Worm (Caenorhabditis elegans): Measurements from ENCODE around the gene R52.4.
"Not testable (repeated sequence)": the region's sequence is repeated elsewhere in the genome, so short reads cannot be mapped to it uniquely, and the experiment has no call there.

R52.4 gene

ce11 chrII:2108295-2108694 lies at the start of gene R52.4:
Gene R52.4 (minus strand): TSS chrII:2108395.
- TF ChIP-seq Y95B8A.8 (GFP tag; IDR thresholded peaks at IDR 0.05) (no peak), fkh-3 (tag; optimal IDR thresholded peaks at IDR 0.05) (no peak), akir-1 (GFP tag; optimal IDR thresholded peaks at IDR 0.05) (no peak), pha-4 (tag; optimal IDR thresholded peaks at IDR 0.05) (no peak), lag-1 (GFP tag; IDR thresholded peaks at IDR 0.05) (no peak), madf-6 (GFP tag; IDR thresholded peaks at IDR 0.05) (no peak), F23B12.7 (tag; optimal IDR thresholded peaks at IDR 0.05; ENCODE audit: insufficient read depth) (no peak), cebp-2 (GFP tag; IDR thresholded peaks at IDR 0.05) (no peak), attf-6 (GFP tag; IDR thresholded peaks at IDR 0.05) (no peak), cebp-1 (GFP tag; IDR thresholded peaks at IDR 0.05) (no peak), cebp-1 (tag; optimal IDR thresholded peaks at IDR 0.05) (no peak), sptf-2 (GFP tag; optimal IDR thresholded peaks at IDR 0.05) (no peak)

ce11 chrII:2153708-2154107 lies 45.5 kb upstream of the R52.4 start, which contains the start of gene math-18:
Gene math-18 (plus strand): TSS chrII:2154008.
- TF ChIP-seq ceh-100 (GFP tag; IDR thresholded peaks at IDR 0.05); F49E8.2 (tag; optimal IDR thresholded peaks at IDR 0.05; ENCODE audit: insufficient read depth); ceh-58 (GFP tag; IDR thresholded peaks at IDR 0.05): not testable (repeated sequence)

- TF ChIP-seq nhr-80 (tag; optimal IDR thresholded peaks at IDR 0.05) = peak; percentile 5
- no peak for TF ChIP-seq F55B11.4 (tag; optimal IDR thresholded peaks at IDR 0.05; ENCODE audit: borderline replicate concordance, insufficient read depth)
These were observed 44.3 kb upstream of the R52.4 start for ce11 chrII:2152455-2152854.

- TF ChIP-seq egl-18 (GFP tag; IDR thresholded peaks at IDR 0.05) (no peak), hrde-1 (tag; optimal IDR thresholded peaks at IDR 0.05; ENCODE audit: borderline replicate concordance) (no peak)
These were observed 42.3 kb upstream of the R52.4 start, which contains the start of the genes C40A11.7 and C40A11.8 for ce11 chrII:2150485-2150985. Gene C40A11.7 (minus strand): TSS chrII:2150585. Gene C40A11.8 (minus strand): TSS chrII:2150935.

ce11 chrII:2146900-2147375 lies 38.7 kb upstream of the R52.4 start, which contains the start of gene C40A11.2:
Gene C40A11.2 (plus strand): TSS chrII:2146950.
- TF ChIP-seq F23B12.7 (tag; optimal IDR thresholded peaks at IDR 0.05; ENCODE audit: insufficient read depth) (no peak), egl-44 (GFP tag; IDR thresholded peaks at IDR 0.05) (no peak), hsf-1 (GFP tag; IDR thresholded peaks at IDR 0.05) (peak; percentile 90)

ce11 chrII:2145566-2145965 lies 37.4 kb upstream of the R52.4 start, which contains the start of gene C40A11.6:
Gene C40A11.6 (minus strand): TSS chrII:2145666.
- TF ChIP-seq fkh-3 (tag; optimal IDR thresholded peaks at IDR 0.05) = no peak
- TF ChIP-seq F57C9.4 (tag; optimal IDR thresholded peaks at IDR 0.05) = no peak
- no peak for TF ChIP-seq rpc-1 (optimal IDR thresholded peaks at IDR 0.05)
- TF ChIP-seq rpc-1 (tag; optimal IDR thresholded peaks at IDR 0.05) = no peak
- TF ChIP-seq madf-3 (GFP tag; IDR thresholded peaks at IDR 0.05) = no peak
- no peak for TF ChIP-seq egl-44 (GFP tag; IDR thresholded peaks at IDR 0.05)
- no peak for TF ChIP-seq ceh-79 (tag; optimal IDR thresholded peaks at IDR 0.05)
- TF ChIP-seq efl-1 (GFP tag; optimal IDR thresholded peaks at IDR 0.05) = no peak
- no peak for TF ChIP-seq ceh-91 (GFP tag; IDR thresholded peaks at IDR 0.05)
- no peak for TF ChIP-seq cebp-1 (GFP tag; IDR thresholded peaks at IDR 0.05)
- TF ChIP-seq cebp-1 (tag; optimal IDR thresholded peaks at IDR 0.05) = no peak
- TF ChIP-seq B0261.1 (tag; optimal IDR thresholded peaks at IDR 0.05) = no peak
- TF ChIP-seq zim-3 (tag; optimal IDR thresholded peaks at IDR 0.05) = no peak
- TF ChIP-seq nfya-1 (tag; optimal IDR thresholded peaks at IDR 0.05; ENCODE audit: borderline replicate concordance, insufficient read depth) = no peak
- TF ChIP-seq snpc-1.1 (tag; optimal IDR thresholded peaks at IDR 0.05; ENCODE audit: insufficient read depth) = no peak
- no peak for TF ChIP-seq athp-1 (tag; optimal IDR thresholded peaks at IDR 0.05)

Measured in whole organism, young adult.